Fruit fly (Drosophila melanogaster): ENCODE measurements around the gene CG34404.

CG34404 gene

dm6 chr3R:15328083-15328779 lies 39.2 kb downstream of the CG34404 start, which contains the start of the genes CG6236 and ea (continued):
- TF ChIP-seq CG5245 (GFP tag; optimal IDR thresholded peaks at IDR 0.05) (no peak), CG18764 (GFP tag; optimal IDR thresholded peaks at IDR 0.05) (no peak), CTCF (GFP tag; optimal IDR thresholded peaks at IDR 0.05) (no peak), CG6813 (GFP tag; optimal IDR thresholded peaks at IDR 0.05) (no peak), sna (GFP tag; IDR thresholded peaks at IDR 0.05; ENCODE audit: partially characterized antibody) (no peak), gem (tag; optimal IDR thresholded peaks at IDR 0.05) (no peak), CG13624 (GFP tag; optimal IDR thresholded peaks at IDR 0.05) (peak; percentile 61), sim (GFP tag; IDR thresholded peaks at IDR 0.05) (no peak), HLH54F (GFP tag; optimal IDR thresholded peaks at IDR 0.05) (no peak), Tbp (GFP tag; optimal IDR thresholded peaks at IDR 0.05) (no peak), gfzf (GFP tag; optimal IDR thresholded peaks at IDR 0.05) (peak; percentile 78), dmrt11E (tag; optimal IDR thresholded peaks at IDR 0.05) (no peak), CG17186 (GFP tag; optimal IDR thresholded peaks at IDR 0.05) (peak; percentile 36), Ravus (GFP tag; IDR thresholded peaks at IDR 0.05) (no peak), CG15514 (GFP tag; optimal IDR thresholded peaks at IDR 0.05) (peak; percentile 62), fd96Cb (tag; optimal IDR thresholded peaks at IDR 0.05) (no peak), trh (GFP tag; optimal IDR thresholded peaks at IDR 0.05) (no peak), Ets97D (GFP tag; optimal IDR thresholded peaks at IDR 0.05) (no peak), pzg (GFP tag; optimal IDR thresholded peaks at IDR 0.05) (peak; percentile 79), CG30020 (tag; optimal IDR thresholded peaks at IDR 0.05) (no peak), CG12299 (tag; optimal IDR thresholded peaks at IDR 0.05) (no peak), CG7357 (GFP tag; IDR thresholded peaks at IDR 0.05) (no peak), CG2129 (GFP tag; IDR thresholded peaks at IDR 0.05; ENCODE audit: partially characterized antibody) (no peak), CG10147 (GFP tag; optimal IDR thresholded peaks at IDR 0.05) (no peak), tll (GFP tag; optimal IDR thresholded peaks at IDR 0.05) (no peak), Awh (GFP tag; IDR thresholded peaks at IDR 0.05) (no peak), CG18476 (GFP tag; optimal IDR thresholded peaks at IDR 0.05) (no peak), ap (GFP tag; IDR thresholded peaks at IDR 0.05) (no peak), chinmo (GFP tag; IDR thresholded peaks at IDR 0.05; ENCODE audit: partially characterized antibody) (no peak), grn (GFP tag; optimal IDR thresholded peaks at IDR 0.05) (peak; percentile 78), Dref (GFP tag; IDR thresholded peaks at IDR 0.05) (no peak), MBD-R2 (GFP tag; IDR thresholded peaks at IDR 0.05) (0 out of 2 replicates have a peak, but pooled peaks have one; percentile 59), pfk (GFP tag; optimal IDR thresholded peaks at IDR 0.05) (no peak)

dm6 chr3R:15320747-15321085 lies 46.7 kb downstream of the CG34404 start, which contains the start of gene ear:
TSS of gene ear (plus strand) at chr3R:15320756.
- no peak for TF ChIP-seq CG1024 (GFP tag; IDR thresholded peaks at IDR 0.05)
- TF ChIP-seq Med (GFP tag) = peak; percentile 11
- TF ChIP-seq Six4 (GFP tag; optimal IDR thresholded peaks at IDR 0.05) = no peak
- TF ChIP-seq CG4617 (GFP tag; optimal IDR thresholded peaks at IDR 0.05; ENCODE audit: borderline replicate concordance) = peak; percentile 82
- no peak for TF ChIP-seq Bdp1 (GFP tag; optimal IDR thresholded peaks at IDR 0.05)
- no peak for TF ChIP-seq lola (GFP tag; optimal IDR thresholded peaks at IDR 0.05)
- no peak for TF ChIP-seq exex (tag; optimal IDR thresholded peaks at IDR 0.05)
- no peak for TF ChIP-seq ERR (GFP tag; optimal IDR thresholded peaks at IDR 0.05)
- no peak for TF ChIP-seq CG6272 (GFP tag; IDR thresholded peaks at IDR 0.05)
- TF ChIP-seq CG9727 (GFP tag; optimal IDR thresholded peaks at IDR 0.05) = no peak
- TF ChIP-seq CG8290 (GFP tag; optimal IDR thresholded peaks at IDR 0.05) = no peak
- TF ChIP-seq CG8290 (tag; optimal IDR thresholded peaks at IDR 0.05) = no peak
- TF ChIP-seq MESR4 (GFP tag; optimal IDR thresholded peaks at IDR 0.05) = peak; percentile 87
- peak; percentile 0 for TF ChIP-seq Sin3A (optimal IDR thresholded peaks at IDR 0.05)
- no peak for TF ChIP-seq ranshi (GFP tag; IDR thresholded peaks at IDR 0.05)
- TF ChIP-seq MBD-R2 (GFP tag; IDR thresholded peaks at IDR 0.05) = peak; percentile 48
- no peak for TF ChIP-seq tio (GFP tag; optimal IDR thresholded peaks at IDR 0.05)
- TF ChIP-seq CG13424 (tag; optimal IDR thresholded peaks at IDR 0.05) = no peak
- no peak for TF ChIP-seq CG30020 (tag; optimal IDR thresholded peaks at IDR 0.05)
- TF ChIP-seq corto (GFP tag; optimal IDR thresholded peaks at IDR 0.05) = no peak
- no peak for TF ChIP-seq Hr39 (optimal IDR thresholded peaks at IDR 0.05)
- TF ChIP-seq Chrac-16 (GFP tag; optimal IDR thresholded peaks at IDR 0.05) = no peak
